Worm (Caenorhabditis elegans): Measurements from ENCODE around the gene ugt-64.

The ugt-64 gene

ce11 chrV:3523262-3523661 is 17.1 kb upstream of the ugt-64 start, which contains the start of gene irg-1:
TSS of gene irg-1 (plus strand) at chrV:3523587.
- TF ChIP-seq dao-5 (tag; optimal IDR thresholded peaks at IDR 0.05) = no peak

- no peak for TF ChIP-seq dao-5 (tag; optimal IDR thresholded peaks at IDR 0.05)
- no peak for TF ChIP-seq W03F9.2 (tag; optimal IDR thresholded peaks at IDR 0.05)
- TF ChIP-seq him-1 (tag; optimal IDR thresholded peaks at IDR 0.05) = no peak
Observed at ce11 chrV:3517889-3518288, 11.7 kb upstream of the ugt-64 start, which contains the start of gene str-227. TSS of gene str-227 (plus strand) at chrV:3518189.

- TF ChIP-seq W03F9.2 (tag; optimal IDR thresholded peaks at IDR 0.05) = no peak
- no peak for TF ChIP-seq dao-5 (tag; optimal IDR thresholded peaks at IDR 0.05)
- no peak for TF ChIP-seq him-1 (tag; optimal IDR thresholded peaks at IDR 0.05)
Observed at ce11 chrV:3512381-3512780, 6.2 kb upstream of the ugt-64 start, which contains the start of gene str-226. TSS of gene str-226 (plus strand) at chrV:3512681.

- TF ChIP-seq him-1 (tag; optimal IDR thresholded peaks at IDR 0.05) (no peak), dao-5 (tag; optimal IDR thresholded peaks at IDR 0.05) (no peak), W03F9.2 (tag; optimal IDR thresholded peaks at IDR 0.05) (no peak)
Observed at ce11 chrV:3509878-3510277, 3.7 kb upstream of the ugt-64 start, which contains the start of gene str-228. TSS of gene str-228 (plus strand) at chrV:3510178.

- TF ChIP-seq dao-5 (tag; optimal IDR thresholded peaks at IDR 0.05) = no peak
- no peak for TF ChIP-seq W03F9.2 (tag; optimal IDR thresholded peaks at IDR 0.05)
- TF ChIP-seq him-1 (tag; optimal IDR thresholded peaks at IDR 0.05) = no peak
Observed at ce11 chrV:3507691-3508090, 1.5 kb upstream of the ugt-64 start, which contains the start of gene str-225. TSS of gene str-225 (plus strand) at chrV:3507822.

ce11 chrV:3505745-3506144 is 407 bp downstream of the ugt-64 start:
- TF ChIP-seq him-1 (tag; optimal IDR thresholded peaks at IDR 0.05) (no peak), W03F9.2 (tag; optimal IDR thresholded peaks at IDR 0.05) (no peak), dao-5 (tag; optimal IDR thresholded peaks at IDR 0.05) (no peak)

ce11 chrV:3502038-3502437 is 4.1 kb downstream of the ugt-64 start, which contains the start of the genes C07G3.8 and C07G3.10:
TSS of gene C07G3.8 (minus strand) at chrV:3502138.
TSS of gene C07G3.10 (plus strand) at chrV:3502307.
- TF ChIP-seq him-1 (tag; optimal IDR thresholded peaks at IDR 0.05) = no peak
- no peak for TF ChIP-seq dao-5 (tag; optimal IDR thresholded peaks at IDR 0.05)
- TF ChIP-seq W03F9.2 (tag; optimal IDR thresholded peaks at IDR 0.05) = no peak

- TF ChIP-seq him-1 (tag; optimal IDR thresholded peaks at IDR 0.05) (no peak), dao-5 (tag; optimal IDR thresholded peaks at IDR 0.05) (no peak), W03F9.2 (tag; optimal IDR thresholded peaks at IDR 0.05) (no peak)
Observed at ce11 chrV:3496880-3497279, 9.3 kb downstream of the ugt-64 start, which contains the start of gene C07G3.15. TSS of gene C07G3.15 (minus strand) at chrV:3496980.

- TF ChIP-seq dao-5 (tag; optimal IDR thresholded peaks at IDR 0.05) (no peak), W03F9.2 (tag; optimal IDR thresholded peaks at IDR 0.05) (no peak), him-1 (tag; optimal IDR thresholded peaks at IDR 0.05) (no peak)
Observed at ce11 chrV:3490435-3490834, 15.7 kb downstream of the ugt-64 start, which contains the start of gene srbc-36. TSS of gene srbc-36 (minus strand) at chrV:3490535.

- TF ChIP-seq W03F9.2 (tag; optimal IDR thresholded peaks at IDR 0.05) (no peak), him-1 (tag; optimal IDR thresholded peaks at IDR 0.05) (no peak), dao-5 (tag; optimal IDR thresholded peaks at IDR 0.05) (no peak)
Observed at ce11 chrV:3486857-3487256, 19.3 kb downstream of the ugt-64 start, which contains the start of gene srbc-32. TSS of gene srbc-32 (minus strand) at chrV:3486957.

- no peak for TF ChIP-seq W03F9.2 (tag; optimal IDR thresholded peaks at IDR 0.05)
- no peak for TF ChIP-seq dao-5 (tag; optimal IDR thresholded peaks at IDR 0.05)
- TF ChIP-seq him-1 (tag; optimal IDR thresholded peaks at IDR 0.05) = no peak
Observed at ce11 chrV:3484702-3485101, 21.4 kb downstream of the ugt-64 start, which contains the start of gene srbc-33. TSS of gene srbc-33 (minus strand) at chrV:3484802.

ce11 chrV:3482550-3483002 is 23.6 kb downstream of the ugt-64 start, which contains the start of gene lys-7:
TSS of gene lys-7 (minus strand) at chrV:3482600.
- no peak for TF ChIP-seq him-1 (tag; optimal IDR thresholded peaks at IDR 0.05)

- no peak for TF ChIP-seq him-1 (tag; optimal IDR thresholded peaks at IDR 0.05)
- no peak for TF ChIP-seq dao-5 (tag; optimal IDR thresholded peaks at IDR 0.05)
- TF ChIP-seq W03F9.2 (tag; optimal IDR thresholded peaks at IDR 0.05) = no peak
Observed at ce11 chrV:3480346-3480745, 25.8 kb downstream of the ugt-64 start, which contains the start of gene srbc-30. TSS of gene srbc-30 (minus strand) at chrV:3480446.

- TF ChIP-seq him-1 (tag; optimal IDR thresholded peaks at IDR 0.05) = no peak
- no peak for TF ChIP-seq W03F9.2 (tag; optimal IDR thresholded peaks at IDR 0.05)
- TF ChIP-seq dao-5 (tag; optimal IDR thresholded peaks at IDR 0.05) = no peak
Observed at ce11 chrV:3477496-3477895, 28.7 kb downstream of the ugt-64 start, which contains the start of gene srbc-31. TSS of gene srbc-31 (minus strand) at chrV:3477596.

ce11 chrV:3476228-3476627 is 29.9 kb downstream of the ugt-64 start:
- no peak for TF ChIP-seq W03F9.2 (tag; optimal IDR thresholded peaks at IDR 0.05)
- TF ChIP-seq dao-5 (tag; optimal IDR thresholded peaks at IDR 0.05) = no peak
- TF ChIP-seq him-1 (tag; optimal IDR thresholded peaks at IDR 0.05) = no peak

Measured in whole organism, L4/young adult.